Fruit fly (Drosophila melanogaster): Measurements from ENCODE around the gene Fbp2.

DNA sequence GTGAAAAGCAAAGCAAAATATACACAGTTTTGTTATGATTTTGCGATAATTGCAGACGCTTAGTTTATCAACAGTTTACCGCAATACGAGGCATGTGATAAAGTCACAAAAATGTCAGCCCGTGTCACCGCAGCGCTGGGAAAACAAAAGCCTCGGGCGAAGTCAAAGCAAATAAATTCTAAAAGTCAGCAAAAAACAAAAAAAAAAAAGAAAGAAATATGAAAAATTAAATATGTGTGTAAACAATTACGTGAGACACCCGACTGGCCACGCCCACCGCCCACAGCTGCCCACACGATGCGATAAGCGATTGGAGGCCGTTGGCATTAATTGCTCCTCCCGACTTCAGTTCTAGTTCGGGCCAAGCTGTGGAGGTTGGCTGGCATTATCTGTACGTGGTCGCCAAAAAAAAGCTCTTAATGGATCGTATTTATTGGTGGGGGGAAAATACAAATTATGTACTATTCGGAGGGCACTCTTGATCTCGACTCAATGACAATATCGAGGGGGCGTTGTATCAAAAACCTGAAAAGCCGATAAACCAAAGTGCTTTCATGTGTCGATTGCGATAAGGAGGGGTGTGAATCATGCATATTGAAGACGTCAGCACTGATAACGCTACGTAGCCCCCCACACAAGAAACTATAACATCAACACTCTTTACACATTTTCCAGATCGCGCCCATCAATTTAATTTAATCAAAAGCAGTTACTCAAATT lies 32.9 kb downstream of the Fbp2 start:
- TF ChIP-seq dl (GFP tag; optimal IDR thresholded peaks at IDR 0.05; ENCODE audit: insufficient read depth in 1 of 2, partially characterized antibody in 2 of 2) (no peak), CG9705 (GFP tag; optimal IDR thresholded peaks at IDR 0.05) (no peak), fru (GFP tag; optimal IDR thresholded peaks at IDR 0.05) (no peak), ey (GFP tag; optimal IDR thresholded peaks at IDR 0.05) (no peak), pan (optimal IDR thresholded peaks at IDR 0.05) (no peak), Hnf4 (GFP tag; optimal IDR thresholded peaks at IDR 0.05) (no peak), Abd-B (GFP tag; optimal IDR thresholded peaks at IDR 0.05) (no peak), lola (GFP tag; optimal IDR thresholded peaks at IDR 0.05) (no peak), N (GFP tag; optimal IDR thresholded peaks at IDR 0.05) (no peak), Myc (optimal IDR thresholded peaks at IDR 0.05) (no peak)
